Worm (Caenorhabditis elegans) whole organism, midembryonic: ENCODE data around the gene srx-129.

Source experiments
- cog-1 ChIP-seq: sonication (generic microtip); optimal IDR thresholded peaks from 2 replicates; lab custom pipeline; 2016; ENCODE audit warnings: missing genetic modification characterization, missing compliant biosample characterization
- flt-1 ChIP-seq: fragments of 200-800 bp; sonication (Bioruptor generic); IDR thresholded peaks from 2 replicates; pipeline ENCODE4 v1.3.6; 2022; ENCODE audit warnings: missing genetic modification characterization, missing compliant biosample characterization
- ref-1 ChIP-seq: fragments of 200-800 bp; sonication (Bioruptor generic); conservative IDR thresholded peaks from 2 replicates; pipeline ENCODE4 v1.3.6; 2022; ENCODE audit warnings: missing genetic modification reagents, missing genetic modification characterization, missing compliant biosample characterization
- tab-1 ChIP-seq: fragments of 200-800 bp; sonication (Bioruptor generic); IDR thresholded peaks from 2 replicates; pipeline ENCODE4 v1.3.6; 2022; ENCODE audit warnings: missing genetic modification characterization, missing compliant biosample characterization
- ztf-29 ChIP-seq: fragments of 200-800 bp; sonication (Bioruptor generic); IDR thresholded peaks from 2 replicates; pipeline ENCODE4 v1.3.6; 2022; ENCODE audit warnings: missing genetic modification reagents, missing genetic modification characterization, missing compliant biosample characterization

ce11 chrV:13830813-13831212 lies 3.2 kb upstream of the srx-129 start, which contains the start of gene str-165:
- TF ChIP-seq tab-1 (GFP tag; lab: Robert Waterston, UW), result no peak
- no peak for TF ChIP-seq ztf-29 (GFP tag; lab: Robert Waterston, UW)
- TF ChIP-seq ref-1, result no peak
- TF ChIP-seq flt-1 (GFP tag; lab: Robert Waterston, UW), result no peak
- TF ChIP-seq cog-1 (tag; lab: Kevin White, UChicago), result no peak
